Worm (Caenorhabditis elegans): ENCODE data around the gene C33E10.1.
"Not testable (repeated sequence)": the region's sequence is repeated elsewhere in the genome, so short reads cannot be mapped to it uniquely, and the experiment has no call there.

- not testable (repeated sequence) for TF ChIP-seq pqm-1 (tag; optimal IDR thresholded peaks at IDR 0.05); pha-4 (tag; optimal IDR thresholded peaks at IDR 0.05); ceh-45 (GFP tag; IDR thresholded peaks at IDR 0.05); dmd-4 (tag; optimal IDR thresholded peaks at IDR 0.05; ENCODE audit: borderline replicate concordance); lim-6 (tag; optimal IDR thresholded peaks at IDR 0.05); ttx-3 (tag; optimal IDR thresholded peaks at IDR 0.05); hlh-8 (tag; optimal IDR thresholded peaks at IDR 0.05); ceh-48 (tag; optimal IDR thresholded peaks at IDR 0.05); pat-9 (tag; optimal IDR thresholded peaks at IDR 0.05); zip-5 (tag; optimal IDR thresholded peaks at IDR 0.05); ceh-6 (GFP tag; optimal IDR thresholded peaks at IDR 0.05); rnt-1 (tag; optimal IDR thresholded peaks at IDR 0.05); ref-2 (tag; optimal IDR thresholded peaks at IDR 0.05); ahr-1 (tag; optimal IDR thresholded peaks at IDR 0.05)
Measured at ce11 chrX:17310730-17311312, 5.8 kb downstream of the C33E10.1 start, which contains the start of gene C53C11.4.
